In genomic region chr3R:19226137-19226873, dm6 we compare ENCODE assay signal across 1 fruit fly cellular context.
TF ChIP-seq lines count a peak whose summit lies in the region.

Gene vib (minus strand): TSS chr3R:19226651.

TF ChIP-seq in whole organism, embryonic, 481 proteins besides CTCF, POLR2A, EP300 and RAD21 (continued from another document and continues in another):
- TF ChIP-seq ap (GFP tag; IDR thresholded peaks at IDR 0.05; lab: Robert Waterston, UW), result peak; percentile 28; the same call in 1 of the 2 replicates
- no peak for TF ChIP-seq Doc2 (GFP tag; IDR thresholded peaks at IDR 0.05; lab: Robert Waterston, UW)
- TF ChIP-seq Ets97D (GFP tag; optimal IDR thresholded peaks at IDR 0.05; lab: Kevin White, UChicago), result peak; percentile 58
- TF ChIP-seq gfzf (GFP tag; optimal IDR thresholded peaks at IDR 0.05; lab: Kevin White, UChicago), result peak; percentile 46
- TF ChIP-seq CG9609 (GFP tag; optimal IDR thresholded peaks at IDR 0.05; lab: Kevin White, UChicago), result no peak
- TF ChIP-seq CG8478 (optimal IDR thresholded peaks at IDR 0.05; lab: Kevin White, UChicago), result no peak
- no peak for TF ChIP-seq Vsx1 (GFP tag; optimal IDR thresholded peaks at IDR 0.05; lab: Kevin White, UChicago)
- peak; percentile 69 for TF ChIP-seq HmgZ (tag; optimal IDR thresholded peaks at IDR 0.05; lab: Kevin White, UChicago)
- TF ChIP-seq sima (GFP tag; optimal IDR thresholded peaks at IDR 0.05; lab: Kevin White, UChicago), result no peak
- TF ChIP-seq otp (GFP tag; IDR thresholded peaks at IDR 0.05; lab: Robert Waterston, UW), result peak; percentile 73; the same call in 1 of the 3 replicates
- no peak for TF ChIP-seq unpg (GFP tag; optimal IDR thresholded peaks at IDR 0.05; lab: Kevin White, UChicago)
- TF ChIP-seq Hr51 (GFP tag; optimal IDR thresholded peaks at IDR 0.05; lab: Kevin White, UChicago), result no peak
- TF ChIP-seq CG31365 (tag; optimal IDR thresholded peaks at IDR 0.05; lab: Kevin White, UChicago), result no peak
- TF ChIP-seq CG15514 (GFP tag; optimal IDR thresholded peaks at IDR 0.05; lab: Kevin White, UChicago), result peak; percentile 96
- TF ChIP-seq CG2678 (tag; optimal IDR thresholded peaks at IDR 0.05; lab: Kevin White, UChicago), result peak; percentile 72
- no peak for TF ChIP-seq Blimp-1 (GFP tag; optimal IDR thresholded peaks at IDR 0.05; lab: Kevin White, UChicago)
- TF ChIP-seq CG13287 (GFP tag; IDR thresholded peaks at IDR 0.05; lab: Robert Waterston, UW; ENCODE audit: partially characterized antibody), result peak; percentile 93
- TF ChIP-seq CG16813 (GFP tag; IDR thresholded peaks at IDR 0.05; lab: Robert Waterston, UW; ENCODE audit: partially characterized antibody), result peak; percentile 91
- no peak for TF ChIP-seq CG8765 (GFP tag; IDR thresholded peaks at IDR 0.05; lab: Robert Waterston, UW)
- peak; percentile 85 for TF ChIP-seq knrl (GFP tag; IDR thresholded peaks at IDR 0.05; lab: Robert Waterston, UW; ENCODE audit: partially characterized antibody)
- TF ChIP-seq stc (GFP tag; IDR thresholded peaks at IDR 0.05; lab: Robert Waterston, UW), result peak; percentile 29; the same call in 1 of the 2 replicates
- TF ChIP-seq Hey (tag; optimal IDR thresholded peaks at IDR 0.05; lab: Kevin White, UChicago), result no peak
- no peak for TF ChIP-seq sd (tag; optimal IDR thresholded peaks at IDR 0.05; lab: Kevin White, UChicago)
- TF ChIP-seq CG6272 (GFP tag; IDR thresholded peaks at IDR 0.05; lab: Robert Waterston, UW), result peak; percentile 65
- TF ChIP-seq CG7556 (GFP tag; optimal IDR thresholded peaks at IDR 0.05; lab: Kevin White, UChicago), result peak; percentile 59
- TF ChIP-seq dysf (GFP tag; IDR thresholded peaks at IDR 0.05; lab: Robert Waterston, UW), result peak; percentile 32; the same call in 1 of the 3 replicates
- peak; percentile 92 for TF ChIP-seq Sry-δ (GFP tag; optimal IDR thresholded peaks at IDR 0.05; lab: Kevin White, UChicago)
- peak; percentile 89 for TF ChIP-seq unc-4 (GFP tag; IDR thresholded peaks at IDR 0.05; lab: Robert Waterston, UW; ENCODE audit: partially characterized antibody)
- peak; percentile 32 for TF ChIP-seq CG12155 (GFP tag; optimal IDR thresholded peaks at IDR 0.05; lab: Kevin White, UChicago)
- peak; percentile 6 for TF ChIP-seq CG17802 (tag; optimal IDR thresholded peaks at IDR 0.05; lab: Kevin White, UChicago)
- peak; percentile 35 for TF ChIP-seq Max (GFP tag; optimal IDR thresholded peaks at IDR 0.05; lab: Kevin White, UChicago)
- TF ChIP-seq esg (GFP tag; conservative IDR thresholded peaks at IDR 0.05; lab: Robert Waterston, UW), result 0 out of 2 replicates have a peak, but pooled peaks have one; percentile 12
- peak; percentile 65 for TF ChIP-seq wek (GFP tag; optimal IDR thresholded peaks at IDR 0.05; lab: Kevin White, UChicago)
- TF ChIP-seq Dek (tag; optimal IDR thresholded peaks at IDR 0.05; lab: Kevin White, UChicago), result peak; percentile 46
- no peak for TF ChIP-seq lmd (GFP tag; IDR thresholded peaks at IDR 0.05; lab: Robert Waterston, UW)
- peak; percentile 19 for TF ChIP-seq Ssrp (tag; optimal IDR thresholded peaks at IDR 0.05; lab: Kevin White, UChicago)
- TF ChIP-seq twi (tag; optimal IDR thresholded peaks at IDR 0.05; lab: Kevin White, UChicago), result peak; percentile 19
- TF ChIP-seq CkIIα-i1 (GFP tag; IDR thresholded peaks at IDR 0.05; lab: Robert Waterston, UW), result no peak
- TF ChIP-seq repo (GFP tag; optimal IDR thresholded peaks at IDR 0.05; lab: Kevin White, UChicago), result no peak
- TF ChIP-seq grn (GFP tag; optimal IDR thresholded peaks at IDR 0.05; lab: Kevin White, UChicago), result no peak
- peak; percentile 27 for TF ChIP-seq bcd (GFP tag; optimal IDR thresholded peaks at IDR 0.05; lab: Kevin White, UChicago)
- peak; percentile 17 for TF ChIP-seq CG10209 (GFP tag; optimal IDR thresholded peaks at IDR 0.05; lab: Kevin White, UChicago)
- 0 out of 3 replicates have a peak, but pooled peaks have one; percentile 27 for TF ChIP-seq ken (GFP tag; IDR thresholded peaks at IDR 0.05; lab: Robert Waterston, UW)
- peak; percentile 32 for TF ChIP-seq Lhr (GFP tag; optimal IDR thresholded peaks at IDR 0.05; lab: Kevin White, UChicago)
- TF ChIP-seq CG7786 (GFP tag; optimal IDR thresholded peaks at IDR 0.05; lab: Kevin White, UChicago), result no peak
- TF ChIP-seq HmgD (GFP tag; optimal IDR thresholded peaks at IDR 0.05; lab: Kevin White, UChicago), result no peak
- no peak for TF ChIP-seq CG7372 (GFP tag; IDR thresholded peaks at IDR 0.05; lab: Robert Waterston, UW)
- no peak for TF ChIP-seq Atf3 (GFP tag; optimal IDR thresholded peaks at IDR 0.05; lab: Kevin White, UChicago)
- TF ChIP-seq D19A (tag; optimal IDR thresholded peaks at IDR 0.05; lab: Kevin White, UChicago), result peak; percentile 65
- TF ChIP-seq Bdp1 (GFP tag; optimal IDR thresholded peaks at IDR 0.05; lab: Kevin White, UChicago), result no peak
- TF ChIP-seq lov (optimal IDR thresholded peaks at IDR 0.05; lab: Kevin White, UChicago), result no peak
- TF ChIP-seq lov (GFP tag; IDR thresholded peaks at IDR 0.05; lab: Robert Waterston, UW), result no peak
- TF ChIP-seq pan (optimal IDR thresholded peaks at IDR 0.05; lab: Kevin White, UChicago), result no peak
- TF ChIP-seq pan (GFP tag; optimal IDR thresholded peaks at IDR 0.05 in 1 of 2, IDR thresholded peaks at IDR 0.05 in 1 of 2), result peak in 1 of 2 experiments; percentile 35
- no peak for TF ChIP-seq fd64A (GFP tag; optimal IDR thresholded peaks at IDR 0.05; lab: Kevin White, UChicago)
- TF ChIP-seq CG3726 (GFP tag; IDR thresholded peaks at IDR 0.05; lab: Robert Waterston, UW), result no peak
- TF ChIP-seq CG33557 (GFP tag; optimal IDR thresholded peaks at IDR 0.05; lab: Kevin White, UChicago), result no peak
- peak; percentile 53 for TF ChIP-seq Fer3 (tag; optimal IDR thresholded peaks at IDR 0.05; lab: Kevin White, UChicago)
- TF ChIP-seq Hmx (GFP tag; optimal IDR thresholded peaks at IDR 0.05; lab: Kevin White, UChicago), result no peak
- TF ChIP-seq CG12659 (GFP tag; optimal IDR thresholded peaks at IDR 0.05; lab: Kevin White, UChicago), result peak; percentile 73
- TF ChIP-seq CG2120 (GFP tag; optimal IDR thresholded peaks at IDR 0.05; lab: Kevin White, UChicago), result peak; percentile 47
- TF ChIP-seq TFAM (GFP tag; optimal IDR thresholded peaks at IDR 0.05; lab: Kevin White, UChicago), result no peak
- TF ChIP-seq fru (optimal IDR thresholded peaks at IDR 0.05; lab: Kevin White, UChicago), result no peak
- peak; percentile 95 for TF ChIP-seq hb (GFP tag; IDR thresholded peaks at IDR 0.05; lab: Robert Waterston, UW; ENCODE audit: partially characterized antibody)
- TF ChIP-seq vvl (GFP tag; IDR thresholded peaks at IDR 0.05; lab: Robert Waterston, UW), result peak; percentile 81
- peak; percentile 53 for TF ChIP-seq CG17328 (GFP tag; IDR thresholded peaks at IDR 0.05; lab: Robert Waterston, UW)
- peak; percentile 17 for TF ChIP-seq cwo (GFP tag; optimal IDR thresholded peaks at IDR 0.05; lab: Kevin White, UChicago)
- TF ChIP-seq gt (GFP tag; IDR thresholded peaks at IDR 0.05; lab: Robert Waterston, UW), result no peak
- no peak for TF ChIP-seq ftz-f1 (GFP tag; optimal IDR thresholded peaks at IDR 0.05; lab: Kevin White, UChicago)
- no peak for TF ChIP-seq Eip74EF (GFP tag; optimal IDR thresholded peaks at IDR 0.05; lab: Kevin White, UChicago)
- no peak for TF ChIP-seq CG4854 (GFP tag; optimal IDR thresholded peaks at IDR 0.05; lab: Kevin White, UChicago)
- peak; percentile 63 for TF ChIP-seq grau (tag; optimal IDR thresholded peaks at IDR 0.05; lab: Kevin White, UChicago)
- TF ChIP-seq CG18262 (tag; optimal IDR thresholded peaks at IDR 0.05; lab: Kevin White, UChicago), result peak; percentile 69
- TF ChIP-seq D19B (GFP tag; optimal IDR thresholded peaks at IDR 0.05; lab: Kevin White, UChicago), result no peak
- TF ChIP-seq Dp (GFP tag; optimal IDR thresholded peaks at IDR 0.05; lab: Kevin White, UChicago), result peak; percentile 67
- TF ChIP-seq CG3163 (GFP tag; optimal IDR thresholded peaks at IDR 0.05; lab: Kevin White, UChicago), result no peak
- TF ChIP-seq HLHmδ (GFP tag; optimal IDR thresholded peaks at IDR 0.05; lab: Kevin White, UChicago), result no peak
- TF ChIP-seq ci (GFP tag; IDR thresholded peaks at IDR 0.05; lab: Robert Waterston, UW), result peak; percentile 82
- peak; percentile 49 for TF ChIP-seq BtbVII (GFP tag; optimal IDR thresholded peaks at IDR 0.05; lab: Kevin White, UChicago)
- TF ChIP-seq nerfin-2 (GFP tag; IDR thresholded peaks at IDR 0.05; lab: Robert Waterston, UW; ENCODE audit: partially characterized antibody), result peak; percentile 93
- TF ChIP-seq run (tag; optimal IDR thresholded peaks at IDR 0.05; lab: Kevin White, UChicago), result no peak
- no peak for TF ChIP-seq tio (GFP tag; optimal IDR thresholded peaks at IDR 0.05; lab: Kevin White, UChicago)
- peak; percentile 6 for TF ChIP-seq Hr3 (GFP tag; optimal IDR thresholded peaks at IDR 0.05; lab: Kevin White, UChicago)
- TF ChIP-seq CG1233 (GFP tag; optimal IDR thresholded peaks at IDR 0.05; lab: Kevin White, UChicago), result no peak
- no peak; the same call in 1 of the 2 replicates for TF ChIP-seq Ada2b (GFP tag; IDR thresholded peaks at IDR 0.05; lab: Robert Waterston, UW)
- TF ChIP-seq ATbp (GFP tag; optimal IDR thresholded peaks at IDR 0.05; lab: Kevin White, UChicago), result peak; percentile 1
- no peak for TF ChIP-seq Oaz (GFP tag; IDR thresholded peaks at IDR 0.05; lab: Robert Waterston, UW)
- TF ChIP-seq CG11085 (GFP tag; IDR thresholded peaks at IDR 0.05; lab: Robert Waterston, UW), result peak; percentile 10; the same call in 1 of the 2 replicates
- peak; percentile 77 for TF ChIP-seq CG31441 (GFP tag; IDR thresholded peaks at IDR 0.05; lab: Robert Waterston, UW)
- TF ChIP-seq h (optimal IDR thresholded peaks at IDR 0.05; lab: Kevin White, UChicago), result no peak
- TF ChIP-seq CG10366 (GFP tag; IDR thresholded peaks at IDR 0.05; lab: Robert Waterston, UW), result peak; percentile 55
- no peak for TF ChIP-seq CG12104 (GFP tag; optimal IDR thresholded peaks at IDR 0.05; lab: Kevin White, UChicago)
- TF ChIP-seq CG16779 (GFP tag; IDR thresholded peaks at IDR 0.05; lab: Robert Waterston, UW), result no peak
- peak; percentile 78 for TF ChIP-seq Adf1 (GFP tag; IDR thresholded peaks at IDR 0.05; lab: Robert Waterston, UW)
- peak; percentile 91 for TF ChIP-seq chinmo (GFP tag; IDR thresholded peaks at IDR 0.05; lab: Robert Waterston, UW; ENCODE audit: partially characterized antibody)
- TF ChIP-seq CG8290 (GFP tag; optimal IDR thresholded peaks at IDR 0.05; lab: Kevin White, UChicago), result peak; percentile 27
- no peak for TF ChIP-seq CG8290 (tag; optimal IDR thresholded peaks at IDR 0.05; lab: Kevin White, UChicago)
- TF ChIP-seq BEAF-32 (GFP tag; optimal IDR thresholded peaks at IDR 0.05; lab: Kevin White, UChicago), result peak; percentile 86
- TF ChIP-seq CG32772 (GFP tag; IDR thresholded peaks at IDR 0.05; lab: Robert Waterston, UW), result no peak
- TF ChIP-seq CG11504 (tag; optimal IDR thresholded peaks at IDR 0.05; lab: Kevin White, UChicago), result peak; percentile 67
- no peak for TF ChIP-seq CG7839 (tag; optimal IDR thresholded peaks at IDR 0.05; lab: Kevin White, UChicago)
- peak; percentile 87 for TF ChIP-seq inv (GFP tag; IDR thresholded peaks at IDR 0.05; lab: Robert Waterston, UW; ENCODE audit: partially characterized antibody)
- TF ChIP-seq sob (GFP tag; IDR thresholded peaks at IDR 0.05; lab: Robert Waterston, UW), result peak; percentile 78
- TF ChIP-seq Oli (tag; optimal IDR thresholded peaks at IDR 0.05; lab: Kevin White, UChicago), result peak; percentile 33
- TF ChIP-seq CG18764 (GFP tag; optimal IDR thresholded peaks at IDR 0.05; lab: Kevin White, UChicago), result peak; percentile 29
- TF ChIP-seq toy (GFP tag; IDR thresholded peaks at IDR 0.05; lab: Robert Waterston, UW), result no peak
- peak; percentile 33 for TF ChIP-seq jumu (GFP tag; optimal IDR thresholded peaks at IDR 0.05; lab: Kevin White, UChicago)
- TF ChIP-seq tx (GFP tag; optimal IDR thresholded peaks at IDR 0.05; lab: Kevin White, UChicago), result no peak
- no peak for TF ChIP-seq Trl (optimal IDR thresholded peaks at IDR 0.05; lab: Kevin White, UChicago)
- TF ChIP-seq Trl (GFP tag; optimal IDR thresholded peaks at IDR 0.05; lab: Kevin White, UChicago), result no peak
- TF ChIP-seq en (GFP tag; optimal IDR thresholded peaks at IDR 0.05; lab: Kevin White, UChicago), result no peak
- TF ChIP-seq fd3F (GFP tag; optimal IDR thresholded peaks at IDR 0.05; lab: Kevin White, UChicago), result peak; percentile 0
- TF ChIP-seq CG17385 (GFP tag; optimal IDR thresholded peaks at IDR 0.05; lab: Kevin White, UChicago), result no peak
- peak; percentile 65; the same call in 2 of the 3 replicates for TF ChIP-seq Dbx (GFP tag; IDR thresholded peaks at IDR 0.05; lab: Robert Waterston, UW)
- peak; percentile 18 for TF ChIP-seq CG6813 (GFP tag; optimal IDR thresholded peaks at IDR 0.05; lab: Kevin White, UChicago)
- no peak for TF ChIP-seq emc (GFP tag; optimal IDR thresholded peaks at IDR 0.05; lab: Kevin White, UChicago)
- no peak for TF ChIP-seq CG18476 (GFP tag; optimal IDR thresholded peaks at IDR 0.05; lab: Kevin White, UChicago)
- peak; percentile 45 for TF ChIP-seq tin (GFP tag; optimal IDR thresholded peaks at IDR 0.05; lab: Kevin White, UChicago)
- TF ChIP-seq E2f1 (GFP tag; IDR thresholded peaks at IDR 0.05; lab: Robert Waterston, UW), result peak; percentile 40; the same call in 1 of the 2 replicates
- peak; percentile 43 for TF ChIP-seq Hsf (GFP tag; optimal IDR thresholded peaks at IDR 0.05; lab: Kevin White, UChicago)
- 0 out of 3 replicates have a peak, but pooled peaks have one; percentile 14 for TF ChIP-seq so (GFP tag; IDR thresholded peaks at IDR 0.05; lab: Robert Waterston, UW)
- TF ChIP-seq gem (tag; optimal IDR thresholded peaks at IDR 0.05; lab: Kevin White, UChicago), result no peak
- no peak for TF ChIP-seq CG6175 (GFP tag; IDR thresholded peaks at IDR 0.05; lab: Robert Waterston, UW)
- no peak for TF ChIP-seq CG13894 (tag; optimal IDR thresholded peaks at IDR 0.05; lab: Kevin White, UChicago)
- TF ChIP-seq nom (GFP tag; optimal IDR thresholded peaks at IDR 0.05; lab: Kevin White, UChicago), result no peak
- no peak for TF ChIP-seq pita (GFP tag; optimal IDR thresholded peaks at IDR 0.05; lab: Kevin White, UChicago)
- no peak for TF ChIP-seq kni (GFP tag; optimal IDR thresholded peaks at IDR 0.05; lab: Kevin White, UChicago)
- no peak for TF ChIP-seq dati (GFP tag; IDR thresholded peaks at IDR 0.05; lab: Robert Waterston, UW)
- TF ChIP-seq mam (GFP tag; optimal IDR thresholded peaks at IDR 0.05; lab: Kevin White, UChicago), result no peak
- peak; percentile 59 for TF ChIP-seq CG3847 (GFP tag; IDR thresholded peaks at IDR 0.05; lab: Robert Waterston, UW)
- peak; percentile 95 for TF ChIP-seq Opbp (GFP tag; IDR thresholded peaks at IDR 0.05; lab: Robert Waterston, UW; ENCODE audit: partially characterized antibody)
- TF ChIP-seq CG33213 (GFP tag; optimal IDR thresholded peaks at IDR 0.05; lab: Kevin White, UChicago), result peak; percentile 24
- TF ChIP-seq Rfx (GFP tag; IDR thresholded peaks at IDR 0.05; lab: Robert Waterston, UW), result peak; percentile 77
